Worm (Caenorhabditis elegans) whole organism, mixed stage, embryonic: ENCODE data around the gene ceh-14.

Source experiments
- ces-1 ChIP-seq: fragments of 150-350 bp; optimal IDR thresholded peaks from 2 replicates; lab custom pipeline; 2014; ENCODE audit warnings: missing biosample characterization, missing genetic modification reagents, missing genetic modification characterization
- cnd-1 ChIP-seq: fragments of 200-800 bp; sonication (Bioruptor generic); optimal IDR thresholded peaks from 2 replicates; lab custom pipeline; 2018; ENCODE audit warnings: mild to moderate bottlenecking, missing genetic modification characterization, missing compliant biosample characterization
- elt-1 ChIP-seq: sonication (generic microtip); optimal IDR thresholded peaks from 2 replicates; lab custom pipeline; 2017; ENCODE audit warnings: missing genetic modification characterization, mild to moderate bottlenecking, missing compliant biosample characterization, antibody characterized with exemption, moderate library complexity, borderline replicate concordance; ENCODE audit not compliant: insufficient read depth
- lsy-2 ChIP-seq: fragments of 150-350 bp; optimal IDR thresholded peaks from 2 replicates; lab custom pipeline; 2014; ENCODE audit warnings: missing biosample characterization, missing genetic modification characterization
- mab-5 ChIP-seq: fragments of 150-350 bp; optimal IDR thresholded peaks from 2 replicates; lab custom pipeline; 2014; ENCODE audit warnings: missing biosample characterization, missing genetic modification characterization
- mep-1 ChIP-seq: fragments of 150-350 bp; optimal IDR thresholded peaks from 2 replicates; lab custom pipeline; 2017; ENCODE audit warnings: missing biosample characterization, missing genetic modification reagents, missing genetic modification characterization, inconsistent platforms
- nhr-28 ChIP-seq: fragments of 150-350 bp; optimal IDR thresholded peaks from 2 replicates; lab custom pipeline; 2014; ENCODE audit warnings: missing biosample characterization, missing genetic modification characterization
- snpc-4 ChIP-seq: fragments of 150-350 bp; optimal IDR thresholded peaks from 2 replicates; lab custom pipeline; 2014; ENCODE audit warnings: missing biosample characterization, missing genetic modification characterization
- sptf-1 ChIP-seq: sonication (generic microtip); optimal IDR thresholded peaks from 2 replicates; lab custom pipeline; 2017; ENCODE audit warnings: mild to moderate bottlenecking, missing genetic modification characterization, moderate library complexity, missing compliant biosample characterization
- unc-62 ChIP-seq: fragments of 150-350 bp; optimal IDR thresholded peaks from 2 replicates; lab custom pipeline; 2014; ENCODE audit warnings: missing biosample characterization, missing genetic modification reagents, missing genetic modification characterization
- zip-8 ChIP-seq: fragments of 150-350 bp; optimal IDR thresholded peaks from 2 replicates; lab custom pipeline; 2014; ENCODE audit warnings: missing biosample characterization, missing genetic modification characterization

DNA sequence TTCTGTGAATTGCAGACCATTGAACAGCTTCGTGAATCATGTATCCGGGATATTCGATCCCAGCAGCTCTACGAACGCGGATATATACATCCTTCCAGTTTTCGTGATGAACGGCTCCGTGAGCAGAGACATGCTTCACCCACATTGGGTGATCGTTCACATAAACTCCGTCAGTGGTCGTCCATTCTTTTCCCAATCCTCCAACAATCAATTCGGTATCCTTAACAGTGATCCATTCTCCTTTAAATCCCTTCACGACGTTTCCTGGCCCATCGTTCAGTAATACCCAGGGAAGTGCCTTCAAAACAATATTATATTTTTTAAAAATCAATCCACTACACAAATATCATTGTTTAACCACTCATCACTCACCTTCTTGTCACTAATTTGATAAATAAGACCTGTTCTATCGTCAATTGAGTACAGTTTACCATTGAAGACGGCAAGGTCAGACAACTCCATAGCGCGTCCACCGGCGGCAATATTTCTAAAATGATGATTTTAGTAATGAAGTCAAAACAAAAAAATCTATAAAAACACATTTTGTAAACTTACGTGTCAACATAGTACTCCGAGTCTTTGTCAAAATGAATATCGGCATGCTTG lies 36.3 kb upstream of the ceh-14 start:
- TF ChIP-seq lsy-2 (no peak), nhr-28 (tag; lab: Kevin White, UChicago) (no peak), mab-5 (tag; lab: Kevin White, UChicago) (no peak), sptf-1 (no peak), elt-1 (tag; lab: Kevin White, UChicago) (no peak), unc-62 (GFP tag; lab: Kevin White, UChicago) (no peak), snpc-4 (tag; lab: Kevin White, UChicago) (no peak), cnd-1 (tag; lab: Kevin White, UChicago) (no peak), mep-1 (tag; lab: Kevin White, UChicago) (no peak), ces-1 (GFP tag; lab: Kevin White, UChicago) (no peak), zip-8 (tag; lab: Kevin White, UChicago) (no peak)
